Worm (Caenorhabditis elegans) whole organism, L4/young adult: ENCODE measurements around the gene ins-15.

ENCODE experiments used
- W03F9.2 ChIP-seq: fragments of 150-350 bp; optimal IDR thresholded peaks from 2 replicates; lab custom pipeline; 2014; ENCODE audit warnings: missing biosample characterization, missing genetic modification characterization
- dao-5 ChIP-seq: sonication (generic microtip); optimal IDR thresholded peaks from 2 replicates; lab custom pipeline; 2016; ENCODE audit warnings: missing genotype, missing genetic modification characterization, moderate library complexity, missing compliant biosample characterization
- him-1 ChIP-seq: sonication (generic microtip); optimal IDR thresholded peaks from 2 replicates; lab custom pipeline; 2016; ENCODE audit warnings: missing genotype, missing genetic modification reagents, missing genetic modification characterization, missing compliant biosample characterization

DNA sequence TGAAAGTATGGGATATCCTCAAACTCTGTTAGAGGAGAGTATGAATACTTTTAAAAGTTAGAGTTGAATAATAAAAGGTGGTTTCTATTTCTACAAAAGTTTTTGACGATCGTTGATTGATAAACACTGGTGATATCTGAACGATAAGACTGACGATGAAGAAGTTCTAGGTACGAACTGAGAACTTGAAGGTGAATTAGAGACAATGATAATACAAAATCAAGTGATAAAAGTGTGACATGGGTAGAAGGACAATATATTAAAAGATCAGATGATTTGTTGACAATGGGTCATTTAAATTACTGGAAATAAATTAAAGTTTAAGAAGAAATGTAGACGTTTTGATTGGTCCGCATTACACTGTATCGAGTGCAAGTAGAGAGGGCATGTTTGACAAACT lies 49.2 kb downstream of the ins-15 start, which contains the start of gene C18H9.5:
- TF ChIP-seq him-1 (tag; lab: Kevin White, UChicago) (no peak), dao-5 (no peak), W03F9.2 (tag; lab: Kevin White, UChicago) (no peak)
